Worm (Caenorhabditis elegans): ENCODE measurements around the gene K08D8.10.
A peak's percentile ranks its signal among the peaks of the same experiment; 100 is the strongest.

The K08D8.10 gene

DNA sequence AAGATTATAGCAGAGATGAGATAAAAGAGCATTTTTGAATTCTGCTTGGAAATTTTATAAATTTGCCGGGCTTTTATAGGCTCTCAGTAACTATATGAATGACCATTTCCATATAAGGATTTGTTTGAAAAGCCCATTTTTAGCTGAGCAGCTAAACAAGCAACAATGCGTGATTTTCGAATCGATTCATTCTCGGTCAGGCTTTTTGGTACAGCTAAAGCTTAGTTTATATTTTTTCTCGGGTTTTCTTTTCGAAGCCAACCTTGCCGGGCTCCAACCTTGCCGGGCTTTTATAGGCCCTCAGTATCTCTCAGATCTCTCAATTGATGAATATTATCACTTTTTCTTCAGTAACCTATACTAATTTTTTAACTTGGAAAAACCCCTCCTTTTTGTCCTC lies 24.0 kb downstream of the K08D8.10 start, which contains the start of gene srlf-4:
TSS of gene srlf-4 (minus strand) at position 101 of the 400 bp plus-strand sequence.
- TF ChIP-seq nhr-28 (tag; optimal IDR thresholded peaks at IDR 0.05) (no peak), mep-1 (tag; optimal IDR thresholded peaks at IDR 0.05) (no peak), egl-43 (GFP tag; IDR thresholded peaks at IDR 0.05) (no peak), zfp-3 (GFP tag; conservative IDR thresholded peaks at IDR 0.05) (no peak), vab-7 (GFP tag; IDR thresholded peaks at IDR 0.05) (no peak), ceh-20 (GFP tag; IDR thresholded peaks at IDR 0.05) (no peak), ceh-28 (tag; optimal IDR thresholded peaks at IDR 0.05) (no peak), dmd-9 (GFP tag; IDR thresholded peaks at IDR 0.05) (no peak)

ce11 chrIV:12926639-12927038 lies 26.3 kb downstream of the K08D8.10 start, which contains the start of gene srlf-5:
srlf-5 (minus strand) TSS chrIV:12926739.
- TF ChIP-seq ceh-32 (tag; optimal IDR thresholded peaks at IDR 0.05; ENCODE audit: poor library complexity), result no peak
- TF ChIP-seq egl-43 (GFP tag; IDR thresholded peaks at IDR 0.05), result no peak

DNA sequence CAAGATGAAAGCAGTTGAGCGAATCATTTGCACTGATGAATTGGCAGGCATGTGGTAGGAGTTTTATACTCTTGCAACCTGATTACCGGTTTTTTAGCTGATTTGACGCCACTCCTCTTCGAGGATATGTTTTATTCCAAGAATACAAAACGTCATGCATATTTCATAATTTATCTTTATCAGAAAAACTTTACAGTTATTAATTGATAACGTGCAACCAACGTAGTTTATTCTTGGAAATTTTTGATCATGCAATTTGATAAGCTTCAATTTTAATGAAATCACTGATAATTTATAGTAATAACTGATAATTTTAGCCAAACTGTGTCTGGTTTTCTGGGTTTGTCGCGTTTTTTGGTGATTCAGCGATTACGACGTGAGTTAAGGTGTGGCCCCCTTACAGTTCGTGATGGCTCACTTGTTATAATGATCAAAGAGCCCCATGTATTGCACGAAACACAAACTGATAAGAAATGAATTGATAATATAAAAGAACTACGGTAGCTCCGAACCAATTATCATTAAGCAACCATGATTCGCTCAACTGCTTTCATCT lies 35.9 kb downstream of the K08D8.10 start, which contains the start of the genes cld-1 and dod-21:
TSS of gene cld-1 (minus strand) at position 51 of the 556 bp plus-strand sequence.
TSS of gene dod-21 (plus strand) at position 518 of the 556 bp plus-strand sequence.
- TF ChIP-seq hlh-11 (tag; optimal IDR thresholded peaks at IDR 0.05), result peak; percentile 83
- TF ChIP-seq nhr-77 (tag; optimal IDR thresholded peaks at IDR 0.05), result peak; percentile 11
- peak; percentile 48; the same call in 1 of the 2 replicates for TF ChIP-seq php-3 (GFP tag; IDR thresholded peaks at IDR 0.05)
- TF ChIP-seq ceh-44 (GFP tag; IDR thresholded peaks at IDR 0.05), result no peak
- TF ChIP-seq daf-16 (GFP tag; optimal IDR thresholded peaks at IDR 0.05), result no peak
- peak; percentile 47 for TF ChIP-seq daf-16 (tag; optimal IDR thresholded peaks at IDR 0.05)
- no peak for TF ChIP-seq nhr-11 (tag; optimal IDR thresholded peaks at IDR 0.05)
- no peak for TF ChIP-seq unc-130 (GFP tag; optimal IDR thresholded peaks at IDR 0.05)
- TF ChIP-seq pqm-1 (tag; optimal IDR thresholded peaks at IDR 0.05), result peak; percentile 31
- no peak for TF ChIP-seq R02D3.7 (tag; optimal IDR thresholded peaks at IDR 0.05)
- TF ChIP-seq nhr-28 (tag; optimal IDR thresholded peaks at IDR 0.05), result peak; percentile 47
- TF ChIP-seq dve-1 (tag; optimal IDR thresholded peaks at IDR 0.05; ENCODE audit: insufficient read depth), result peak; percentile 63
- TF ChIP-seq dmd-6 (GFP tag; IDR thresholded peaks at IDR 0.05), result peak; percentile 64
- TF ChIP-seq lin-1 (GFP tag; IDR thresholded peaks at IDR 0.05), result 0 out of 2 replicates have a peak, but pooled peaks have one; percentile 20

ce11 chrIV:12941254-12941653 lies 40.9 kb downstream of the K08D8.10 start, which contains the start of gene dod-24:
dod-24 (minus strand) TSS chrIV:12941354.
- TF ChIP-seq nhr-10 (tag; optimal IDR thresholded peaks at IDR 0.05), result no peak
- TF ChIP-seq lin-1 (GFP tag; IDR thresholded peaks at IDR 0.05), result no peak
- TF ChIP-seq sdz-12 (GFP tag; optimal IDR thresholded peaks at IDR 0.05), result no peak

ce11 chrIV:12942633-12943032 lies 42.3 kb downstream of the K08D8.10 start, which contains the start of gene dct-19:
dct-19 (plus strand) TSS chrIV:12942933.
- TF ChIP-seq ces-1 (GFP tag; optimal IDR thresholded peaks at IDR 0.05) (no peak), unc-62 (GFP tag; optimal IDR thresholded peaks at IDR 0.05 in 1 of 2) (no peak), unc-62 (tag; optimal IDR thresholded peaks at IDR 0.05) (no peak), spr-3 (GFP tag; optimal IDR thresholded peaks at IDR 0.05) (no peak), ceh-82 (tag; optimal IDR thresholded peaks at IDR 0.05) (no peak), nhr-10 (tag; optimal IDR thresholded peaks at IDR 0.05) (no peak), mes-2 (tag; optimal IDR thresholded peaks at IDR 0.05; ENCODE audit: poor library complexity, severe bottlenecking) (no peak), Y75B8A.6 (GFP tag; IDR thresholded peaks at IDR 0.05) (no peak), unc-39 (tag; optimal IDR thresholded peaks at IDR 0.05) (no peak), lir-3 (tag; optimal IDR thresholded peaks at IDR 0.05) (no peak), nhr-111 (GFP tag; optimal IDR thresholded peaks at IDR 0.05) (no peak)
